Fruit fly (Drosophila melanogaster) whole organism, embryonic: ENCODE measurements around the gene CG17660.

Experiments used
- Antp ChIP-seq: fragments of 200-800 bp; sonication (Bioruptor generic); optimal IDR thresholded peaks from 3 replicates; lab custom pipeline; 2016; ENCODE audit warnings: missing biosample characterization, missing genetic modification characterization
- Atf-2 ChIP-seq: fragments of 200-800 bp; sonication (Bioruptor generic); optimal IDR thresholded peaks from 2 replicates; lab custom pipeline; 2016; ENCODE audit warnings: missing biosample characterization, missing genetic modification characterization
- Blimp-1 ChIP-seq: fragments of 200-800 bp; sonication (Bioruptor generic); optimal IDR thresholded peaks from 3 replicates; lab custom pipeline; 2018; ENCODE audit warnings: missing biosample characterization, missing genetic modification characterization, mild to moderate bottlenecking, moderate library complexity, missing genetic modification reagents
- CG10209 ChIP-seq: fragments of 200-800 bp; sonication (Bioruptor generic); optimal IDR thresholded peaks from 3 replicates; lab custom pipeline; 2017; ENCODE audit warnings: missing biosample characterization, mild to moderate bottlenecking, missing genetic modification characterization, missing genetic modification reagents
- CG10274 ChIP-seq: fragments of 200-800 bp; sonication (Bioruptor generic); optimal IDR thresholded peaks from 3 replicates; lab custom pipeline; 2017; ENCODE audit warnings: missing biosample characterization, mild to moderate bottlenecking, missing genetic modification characterization
- CG10462 ChIP-seq: fragments of 200-800 bp; sonication (Bioruptor generic); optimal IDR thresholded peaks from 2 replicates; lab custom pipeline; 2016; ENCODE audit warnings: missing biosample characterization, missing genetic modification characterization
- CG11085 ChIP-seq: fragments of 200-800 bp; sonication (Bioruptor generic); IDR thresholded peaks from 2 replicates; pipeline ENCODE4 v1.3.6; 2022; ENCODE audit warnings: missing biosample characterization, missing genetic modification characterization
- CG11247 ChIP-seq: fragments of 200-800 bp; sonication (Bioruptor generic); IDR thresholded peaks from 2 replicates; pipeline ENCODE4 v1.3.6; 2022; ENCODE audit warnings: missing biosample characterization, missing genetic modification characterization
- CG1233 ChIP-seq: fragments of 200-800 bp; sonication (Bioruptor generic); optimal IDR thresholded peaks from 4 replicates; lab custom pipeline; 2018; ENCODE audit warnings: missing biosample characterization, mild to moderate bottlenecking, missing genetic modification characterization
- CG13424 ChIP-seq: fragments of 200-800 bp; sonication (Bioruptor generic); optimal IDR thresholded peaks from 2 replicates; lab custom pipeline; 2019; ENCODE audit warnings: missing biosample characterization, mild to moderate bottlenecking, missing genetic modification characterization, moderate library complexity
- CG13775 ChIP-seq: fragments of 200-800 bp; sonication (Bioruptor generic); optimal IDR thresholded peaks from 3 replicates; lab custom pipeline; 2017; ENCODE audit warnings: missing biosample characterization, mild to moderate bottlenecking, missing genetic modification characterization
- CG13894 ChIP-seq: fragments of 200-800 bp; sonication (Bioruptor generic); optimal IDR thresholded peaks from 3 replicates; lab custom pipeline; 2018; ENCODE audit warnings: missing biosample characterization, mild to moderate bottlenecking, missing genetic modification characterization, moderate library complexity
- CG14710 ChIP-seq: fragments of 200-800 bp; sonication (Bioruptor generic); optimal IDR thresholded peaks from 3 replicates; lab custom pipeline; 2019; ENCODE audit warnings: missing biosample characterization, mild to moderate bottlenecking, missing genetic modification characterization, moderate library complexity
- CG1529 ChIP-seq: fragments of 200-800 bp; sonication (Bioruptor generic); optimal IDR thresholded peaks from 3 replicates; lab custom pipeline; 2018; ENCODE audit warnings: missing biosample characterization, missing genetic modification characterization
- CG16813 ChIP-seq: fragments of 200-800 bp; sonication (Bioruptor generic); IDR thresholded peaks from 3 replicates; pipeline ENCODE4 v1.3.6; 2022; ENCODE audit warnings: missing biosample characterization, missing genetic modification characterization; ENCODE audit not compliant: partially characterized antibody
- CG18011 ChIP-seq: fragments of 200-800 bp; sonication (Bioruptor generic); optimal IDR thresholded peaks from 2 replicates; lab custom pipeline; 2017; ENCODE audit warnings: missing biosample characterization, missing genetic modification characterization, mild to moderate bottlenecking, moderate library complexity, missing genotype
- CG2678 ChIP-seq: fragments of 200-800 bp; sonication (Bioruptor generic); optimal IDR thresholded peaks from 3 replicates; lab custom pipeline; 2019; ENCODE audit warnings: missing biosample characterization, mild to moderate bottlenecking, missing genetic modification characterization, moderate library complexity
- CG31224 ChIP-seq: fragments of 200-800 bp; sonication (Bioruptor generic); IDR thresholded peaks from 2 replicates; pipeline ENCODE4 v1.3.6; 2022; ENCODE audit warnings: missing biosample characterization, missing genetic modification characterization
- CG32767 ChIP-seq: fragments of 200-800 bp; sonication (Bioruptor generic); IDR thresholded peaks from 2 replicates; pipeline ENCODE4 v1.3.6; 2022; ENCODE audit warnings: missing biosample characterization, missing genetic modification characterization
- CG3407 ChIP-seq: fragments of 200-800 bp; sonication (Bioruptor generic); optimal IDR thresholded peaks from 2 replicates; lab custom pipeline; 2018; ENCODE audit warnings: missing biosample characterization, mild to moderate bottlenecking, missing genetic modification characterization
- CG4854 ChIP-seq: fragments of 200-800 bp; sonication (Bioruptor generic); optimal IDR thresholded peaks from 2 replicates; lab custom pipeline; 2016; ENCODE audit warnings: missing biosample characterization, missing genetic modification characterization, inconsistent platforms
- CG8944 ChIP-seq: fragments of 200-800 bp; sonication (Bioruptor generic); optimal IDR thresholded peaks from 3 replicates; lab custom pipeline; 2016; ENCODE audit warnings: missing biosample characterization, missing genetic modification characterization
- Ets65A ChIP-seq: fragments of 200-800 bp; sonication (Bioruptor generic); peaks from one replicate; lab custom pipeline; 2016; ENCODE audit warnings: missing biosample characterization, missing genetic modification characterization
- HLH3B ChIP-seq: fragments of 200-800 bp; sonication (Bioruptor generic); IDR thresholded peaks from 2 replicates; pipeline ENCODE4 v1.3.6; 2022; ENCODE audit warnings: missing biosample characterization, missing genetic modification characterization
- HmgD ChIP-seq: fragments of 200-800 bp; sonication (Bioruptor generic); optimal IDR thresholded peaks from 3 replicates; lab custom pipeline; 2016; ENCODE audit warnings: missing biosample characterization, missing genetic modification characterization
- Hmx ChIP-seq: fragments of 200-800 bp; sonication (Bioruptor generic); optimal IDR thresholded peaks from 2 replicates; lab custom pipeline; 2016; ENCODE audit warnings: missing biosample characterization, missing genetic modification characterization
- Jarid2 ChIP-seq: fragments of 200-800 bp; sonication (Bioruptor generic); optimal IDR thresholded peaks from 3 replicates; lab custom pipeline; 2017; ENCODE audit warnings: mild to moderate bottlenecking, missing biosample characterization, missing genetic modification reagents, missing genetic modification characterization
- Lim3 ChIP-seq: fragments of 200-800 bp; sonication (Bioruptor generic); IDR thresholded peaks from 2 replicates; pipeline ENCODE4 v1.3.6; 2022; ENCODE audit warnings: missing biosample characterization, missing genetic modification characterization
- NFAT ChIP-seq: fragments of 200-800 bp; sonication (Bioruptor generic); IDR thresholded peaks from 2 replicates; pipeline ENCODE4 v1.3.6; 2022; ENCODE audit warnings: missing biosample characterization, missing genetic modification characterization
- PHDP ChIP-seq: fragments of 200-800 bp; sonication (Bioruptor generic); optimal IDR thresholded peaks from 3 replicates; lab custom pipeline; 2018; ENCODE audit warnings: missing biosample characterization, mild to moderate bottlenecking, missing genetic modification characterization, moderate library complexity
- Rx ChIP-seq: fragments of 200-800 bp; sonication (Bioruptor generic); IDR thresholded peaks from 2 replicates; pipeline ENCODE4 v1.3.6; 2022; ENCODE audit warnings: missing biosample characterization, missing genetic modification characterization
- Vsx1 ChIP-seq: fragments of 200-800 bp; sonication (Bioruptor generic); optimal IDR thresholded peaks from 2 replicates; lab custom pipeline; 2017; ENCODE audit warnings: missing biosample characterization, mild to moderate bottlenecking, missing genetic modification characterization, missing genetic modification reagents
- ab ChIP-seq: fragments of 200-800 bp; sonication (Bioruptor generic); optimal IDR thresholded peaks from 2 replicates; lab custom pipeline; 2016; ENCODE audit warnings: missing biosample characterization, missing genetic modification characterization
- abd-A ChIP-seq: fragments of 200-800 bp; sonication (Bioruptor generic); optimal IDR thresholded peaks from 3 replicates; lab custom pipeline; 2019; ENCODE audit warnings: missing biosample characterization, mild to moderate bottlenecking, missing genetic modification characterization, moderate library complexity
- bowl ChIP-seq: fragments of 200-800 bp; sonication (Bioruptor generic); IDR thresholded peaks from 2 replicates; pipeline ENCODE4 v1.3.6; 2022; ENCODE audit warnings: missing biosample characterization, missing genetic modification characterization
- cato ChIP-seq: fragments of 200-800 bp; sonication (Bioruptor generic); optimal IDR thresholded peaks from 2 replicates; lab custom pipeline; 2016; ENCODE audit warnings: missing biosample characterization, missing genetic modification characterization, borderline replicate concordance
- chinmo ChIP-seq: fragments of 200-800 bp; sonication (Bioruptor generic); IDR thresholded peaks from 4 replicates; pipeline ENCODE4 v1.3.6; 2022; ENCODE audit warnings: missing biosample characterization, missing genetic modification characterization; ENCODE audit not compliant: partially characterized antibody
- danr ChIP-seq: fragments of 200-800 bp; sonication (Bioruptor generic); IDR thresholded peaks from 2 replicates; pipeline ENCODE4 v1.3.6; 2022; ENCODE audit warnings: missing biosample characterization, missing genetic modification characterization
- dysf ChIP-seq: fragments of 200-800 bp; sonication (Bioruptor generic); IDR thresholded peaks from 3 replicates; pipeline ENCODE4 v1.3.6; 2022; ENCODE audit warnings: missing biosample characterization, missing genetic modification characterization
- eve ChIP-seq, 2 experiments: fragments of >200 bp; optimal IDR thresholded peaks; 2 replicates each; lab custom pipeline; 2017; ENCODE audit warnings: missing biosample characterization in 2 of 2, missing genetic modification characterization in 2 of 2
- gsb ChIP-seq: fragments of 200-800 bp; sonication (Bioruptor generic); IDR thresholded peaks from 2 replicates; pipeline ENCODE4 v1.3.6; 2022; ENCODE audit warnings: missing biosample characterization, missing genetic modification characterization
- ind ChIP-seq: fragments of 200-800 bp; sonication (Bioruptor generic); optimal IDR thresholded peaks from 3 replicates; lab custom pipeline; 2016; ENCODE audit warnings: missing biosample characterization, missing genetic modification characterization
- insv ChIP-seq, 2 experiments: fragments of 200-800 bp; sonication (Bioruptor generic); optimal IDR thresholded peaks; 3 replicates each; lab custom pipeline; 2016 to 2018; ENCODE audit warnings: missing biosample characterization in 2 of 2, missing genetic modification characterization in 2 of 2
- ken ChIP-seq: fragments of 200-800 bp; sonication (Bioruptor generic); IDR thresholded peaks from 3 replicates; pipeline ENCODE4 v1.3.6; 2022; ENCODE audit warnings: missing biosample characterization, missing genetic modification characterization
- lov ChIP-seq, 2 experiments: fragments of 200-800 bp in 1 of 2; fragments of >200 bp in 1 of 2; sonication (Bioruptor generic) in 1 of 2; IDR thresholded peaks in 1 of 2; optimal IDR thresholded peaks in 1 of 2; 2 replicates in 1 of 2; 3 replicates in 1 of 2; pipeline versions ENCODE4 v1.3.6 to Lab custom; 2017 to 2022; ENCODE audit warnings: missing biosample characterization in 1 of 2, missing genetic modification characterization in 1 of 2
- nerfin-2 ChIP-seq: fragments of 200-800 bp; sonication (Bioruptor generic); IDR thresholded peaks from 2 replicates; pipeline ENCODE4 v1.3.6; 2022; ENCODE audit warnings: missing biosample characterization, missing genetic modification characterization; ENCODE audit not compliant: partially characterized antibody
- phol ChIP-seq: fragments of 200-800 bp; sonication (Bioruptor generic); optimal IDR thresholded peaks from 3 replicates; lab custom pipeline; 2018; ENCODE audit warnings: missing biosample characterization, mild to moderate bottlenecking, missing genetic modification characterization, moderate library complexity
- ssp ChIP-seq: fragments of 200-800 bp; sonication (Bioruptor generic); IDR thresholded peaks from 2 replicates; pipeline ENCODE4 v1.3.6; 2022; ENCODE audit warnings: missing biosample characterization, missing genetic modification characterization
- sug ChIP-seq: fragments of 200-800 bp; optimal IDR thresholded peaks from 2 replicates; lab custom pipeline; 2019; ENCODE audit warnings: missing biosample characterization, mild to moderate bottlenecking, missing genetic modification characterization, moderate library complexity
- zen ChIP-seq: fragments of 200-800 bp; sonication (Bioruptor generic); optimal IDR thresholded peaks from 3 replicates; lab custom pipeline; 2018; ENCODE audit warnings: missing biosample characterization, mild to moderate bottlenecking, missing genetic modification characterization, moderate library complexity

Gene CG17660

dm6 chr2L:1723937-1724591, 13.8 kb upstream of the CG17660 start, which contains the start of gene Rim2 (continued):
- TF ChIP-seq CG10462 (GFP tag; lab: Kevin White, UChicago) (no peak), CG13775 (GFP tag; lab: Kevin White, UChicago) (no peak), Antp (no peak), Blimp-1 (GFP tag; lab: Kevin White, UChicago) (no peak), ind (no peak), CG8944 (GFP tag; lab: Kevin White, UChicago) (no peak), CG10274 (no peak), CG1529 (GFP tag; lab: Kevin White, UChicago) (no peak), CG16813 (GFP tag; lab: Robert Waterston, UW) (no peak), CG14710 (tag; lab: Kevin White, UChicago) (peak; percentile 45), NFAT (no peak), CG11247 (GFP tag; lab: Robert Waterston, UW) (no peak), bowl (GFP tag; lab: Robert Waterston, UW) (no peak), CG18011 (GFP tag; lab: Kevin White, UChicago) (no peak), ken (GFP tag; lab: Robert Waterston, UW) (no peak), chinmo (GFP tag; lab: Robert Waterston, UW) (peak; percentile 31; the same call in 1 of the 4 replicates), CG1233 (GFP tag; lab: Kevin White, UChicago) (no peak), ab (GFP tag; lab: Kevin White, UChicago) (no peak), cato (GFP tag; lab: Kevin White, UChicago) (no peak), CG31224 (no peak), gsb (GFP tag; lab: Robert Waterston, UW) (no peak), zen (tag; lab: Kevin White, UChicago) (no peak), CG32767 (GFP tag; lab: Robert Waterston, UW) (no peak), Hmx (no peak), Jarid2 (GFP tag; lab: Kevin White, UChicago) (peak; percentile 3), CG13894 (peak; percentile 81), insv (GFP tag; optimal IDR thresholded peaks at IDR 0.05; lab: Kevin White, UChicago) (no peak), abd-A (tag; lab: Kevin White, UChicago) (peak; percentile 14), HLH3B (GFP tag; lab: Robert Waterston, UW) (no peak), PHDP (tag; lab: Kevin White, UChicago) (peak; percentile 6), CG2678 (tag; lab: Kevin White, UChicago) (no peak), eve (GFP tag; optimal IDR thresholded peaks at IDR 0.05; lab: Kevin White, UChicago) (no peak), nerfin-2 (GFP tag; lab: Robert Waterston, UW) (no peak), CG10209 (no peak), CG3407 (GFP tag; lab: Kevin White, UChicago) (no peak), Vsx1 (GFP tag; lab: Kevin White, UChicago) (no peak), HmgD (GFP tag; lab: Kevin White, UChicago) (peak; percentile 60), sug (tag; lab: Kevin White, UChicago) (no peak), Lim3 (no peak), danr (GFP tag; lab: Robert Waterston, UW) (no peak), dysf (GFP tag; lab: Robert Waterston, UW) (no peak), lov (optimal IDR thresholded peaks at IDR 0.05; lab: Kevin White, UChicago) (no peak), lov (GFP tag; IDR thresholded peaks at IDR 0.05; lab: Robert Waterston, UW) (no peak), phol (tag; lab: Kevin White, UChicago) (peak; percentile 86), Atf-2 (no peak), Ets65A (GFP tag; lab: Kevin White, UChicago) (no peak), CG4854 (GFP tag; lab: Kevin White, UChicago) (peak; percentile 1), ssp (no peak), CG13424 (tag; lab: Kevin White, UChicago) (peak; percentile 23), Rx (no peak), CG11085 (GFP tag; lab: Robert Waterston, UW) (no peak)
